Fruit fly (Drosophila melanogaster) whole organism, embryonic: ENCODE data around the gene Ntf-2.

Source experiments
- Atf-2 ChIP-seq: fragments of 200-800 bp; sonication (Bioruptor generic); optimal IDR thresholded peaks from 2 replicates; lab custom pipeline; 2016; ENCODE audit warnings: missing biosample characterization, missing genetic modification characterization
- C15 ChIP-seq: fragments of 200-800 bp; sonication (Bioruptor generic); IDR thresholded peaks from 3 replicates; pipeline ENCODE4 v1.3.6; 2022; ENCODE audit warnings: missing biosample characterization, missing genetic modification characterization
- CG10979 ChIP-seq: fragments of 200-800 bp; sonication (Bioruptor generic); optimal IDR thresholded peaks from 2 replicates; lab custom pipeline; 2018; ENCODE audit warnings: missing biosample characterization, mild to moderate bottlenecking, missing genetic modification characterization, moderate library complexity
- CG11456 ChIP-seq: fragments of 200-800 bp; sonication (Bioruptor generic); IDR thresholded peaks from 3 replicates; pipeline ENCODE4 v1.3.6; 2022; ENCODE audit warnings: missing biosample characterization, missing genetic modification characterization
- CG12744 ChIP-seq: fragments of 200-800 bp; sonication (Bioruptor generic); optimal IDR thresholded peaks from 2 replicates; lab custom pipeline; 2016; ENCODE audit warnings: missing biosample characterization, missing genetic modification characterization
- CG13287 ChIP-seq: fragments of 200-800 bp; sonication (Bioruptor generic); IDR thresholded peaks from 2 replicates; pipeline ENCODE4 v1.3.6; 2022; ENCODE audit warnings: missing biosample characterization, missing genetic modification characterization; ENCODE audit not compliant: partially characterized antibody
- CG14965 ChIP-seq: fragments of 200-800 bp; sonication (Bioruptor generic); optimal IDR thresholded peaks from 2 replicates; lab custom pipeline; 2016; ENCODE audit warnings: missing biosample characterization, missing genetic modification characterization, borderline replicate concordance
- CG15514 ChIP-seq: fragments of 200-800 bp; sonication (Bioruptor generic); optimal IDR thresholded peaks from 3 replicates; lab custom pipeline; 2017; ENCODE audit warnings: missing biosample characterization, missing genetic modification characterization, mild to moderate bottlenecking, moderate library complexity, missing genetic modification reagents
- CG15601 ChIP-seq: fragments of 200-800 bp; sonication (Bioruptor generic); optimal IDR thresholded peaks from 3 replicates; lab custom pipeline; 2019; ENCODE audit warnings: missing biosample characterization, mild to moderate bottlenecking, missing genetic modification characterization, moderate library complexity
- CG17612 ChIP-seq: fragments of 200-800 bp; sonication (Bioruptor generic); IDR thresholded peaks from 2 replicates; pipeline ENCODE4 v1.3.6; 2022; ENCODE audit warnings: missing biosample characterization, missing genetic modification characterization
- CG1792 ChIP-seq: fragments of 200-800 bp; sonication (Bioruptor generic); optimal IDR thresholded peaks from 2 replicates; lab custom pipeline; 2016; ENCODE audit warnings: missing biosample characterization, missing genetic modification characterization
- CG2116 ChIP-seq: fragments of 200-800 bp; sonication (Bioruptor generic); optimal IDR thresholded peaks from 3 replicates; lab custom pipeline; 2018; ENCODE audit warnings: missing biosample characterization, mild to moderate bottlenecking, missing genetic modification characterization
- CG30020 ChIP-seq: fragments of 200-800 bp; optimal IDR thresholded peaks from 2 replicates; lab custom pipeline; 2019; ENCODE audit warnings: missing biosample characterization, mild to moderate bottlenecking, missing genetic modification characterization, moderate library complexity
- CG3065 ChIP-seq: fragments of 200-800 bp; sonication (Bioruptor generic); optimal IDR thresholded peaks from 2 replicates; lab custom pipeline; 2016; ENCODE audit warnings: missing biosample characterization, missing genetic modification characterization
- CG4404 ChIP-seq: fragments of 200-800 bp; sonication (Bioruptor generic); IDR thresholded peaks from 2 replicates; pipeline ENCODE4 v1.3.6; 2022; ENCODE audit warnings: missing biosample characterization, missing genetic modification characterization
- CG6175 ChIP-seq: fragments of 200-800 bp; sonication (Bioruptor generic); IDR thresholded peaks from 3 replicates; pipeline ENCODE4 v1.3.6; 2022; ENCODE audit warnings: missing biosample characterization, missing genetic modification characterization
- CG7357 ChIP-seq: fragments of 200-800 bp; sonication (Bioruptor generic); IDR thresholded peaks from 3 replicates; pipeline ENCODE4 v1.3.6; 2022; ENCODE audit warnings: missing biosample characterization, missing genetic modification characterization
- CG8765 ChIP-seq: fragments of 200-800 bp; sonication (Bioruptor generic); IDR thresholded peaks from 2 replicates; pipeline ENCODE4 v1.3.6; 2022; ENCODE audit warnings: missing biosample characterization, missing genetic modification characterization
- CG9215 ChIP-seq: fragments of 200-800 bp; sonication (Bioruptor generic); IDR thresholded peaks from 2 replicates; pipeline ENCODE4 v1.3.6; 2022; ENCODE audit warnings: missing biosample characterization, missing genetic modification characterization
- CHES-1-like ChIP-seq: fragments of 200-800 bp; sonication (Bioruptor generic); optimal IDR thresholded peaks from 2 replicates; lab custom pipeline; 2016; ENCODE audit warnings: missing biosample characterization, missing genetic modification characterization
- D ChIP-seq, 2 experiments: fragments of 200-800 bp in 1 of 2; fragments of >200 bp in 1 of 2; sonication (Bioruptor generic) in 1 of 2; optimal IDR thresholded peaks; 2 replicates in 1 of 2; 3 replicates in 1 of 2; lab custom pipeline; 2017; ENCODE audit warnings: mild to moderate bottlenecking in 1 of 2, missing biosample characterization in 1 of 2, missing genetic modification characterization in 1 of 2, missing genetic modification reagents in 1 of 2
- D19A ChIP-seq: fragments of 200-800 bp; optimal IDR thresholded peaks from 3 replicates; lab custom pipeline; 2019; ENCODE audit warnings: missing biosample characterization, mild to moderate bottlenecking, missing genetic modification characterization, moderate library complexity
- Dbx ChIP-seq: fragments of 200-800 bp; sonication (Bioruptor generic); IDR thresholded peaks from 3 replicates; pipeline ENCODE4 v1.3.6; 2022; ENCODE audit warnings: missing biosample characterization, missing genetic modification characterization
- Dfd ChIP-seq, 2 experiments: fragments of >200 bp; optimal IDR thresholded peaks; 2 replicates each; lab custom pipeline; 2017; ENCODE audit warnings: missing biosample characterization in 2 of 2, missing genetic modification characterization in 2 of 2
- ERR ChIP-seq: fragments of 200-800 bp; sonication (Bioruptor generic); optimal IDR thresholded peaks from 2 replicates; lab custom pipeline; 2016; ENCODE audit warnings: missing biosample characterization, missing genetic modification characterization
- Elba2 ChIP-seq: fragments of 200-800 bp; sonication (Bioruptor generic); optimal IDR thresholded peaks from 3 replicates; lab custom pipeline; 2016; ENCODE audit warnings: missing biosample characterization, missing genetic modification characterization
- Fer3 ChIP-seq: fragments of 200-800 bp; sonication (Bioruptor generic); optimal IDR thresholded peaks from 2 replicates; lab custom pipeline; 2018; ENCODE audit warnings: missing biosample characterization, mild to moderate bottlenecking, missing genetic modification characterization, moderate library complexity
- HLH3B ChIP-seq: fragments of 200-800 bp; sonication (Bioruptor generic); IDR thresholded peaks from 2 replicates; pipeline ENCODE4 v1.3.6; 2022; ENCODE audit warnings: missing biosample characterization, missing genetic modification characterization
- Hr78 ChIP-seq, 2 experiments: fragments of 200-800 bp in 1 of 2; fragments of >200 bp in 1 of 2; sonication (Bioruptor generic) in 1 of 2; optimal IDR thresholded peaks; 2 replicates each; lab custom pipeline; 2017 to 2019; ENCODE audit warnings: missing biosample characterization in 2 of 2, missing genetic modification characterization in 2 of 2, mild to moderate bottlenecking in 1 of 2, moderate library complexity in 1 of 2
- Mad ChIP-seq: fragments of 200-800 bp; sonication (Bioruptor generic); optimal IDR thresholded peaks from 2 replicates; lab custom pipeline; 2016; ENCODE audit warnings: missing biosample characterization, missing genetic modification characterization
- Oli ChIP-seq: fragments of 200-800 bp; sonication (Bioruptor generic); optimal IDR thresholded peaks from 2 replicates; lab custom pipeline; 2018; ENCODE audit warnings: missing biosample characterization, mild to moderate bottlenecking, missing genetic modification characterization, moderate library complexity
- aop ChIP-seq: fragments of 200-800 bp; sonication (Bioruptor generic); IDR thresholded peaks from 2 replicates; pipeline ENCODE4 v1.3.6; 2022; ENCODE audit warnings: missing biosample characterization, missing genetic modification characterization
- dm ChIP-seq: fragments of 200-800 bp; sonication (Bioruptor generic); optimal IDR thresholded peaks from 3 replicates; lab custom pipeline; 2016; ENCODE audit warnings: missing biosample characterization, missing genetic modification characterization
- dysf ChIP-seq: fragments of 200-800 bp; sonication (Bioruptor generic); IDR thresholded peaks from 3 replicates; pipeline ENCODE4 v1.3.6; 2022; ENCODE audit warnings: missing biosample characterization, missing genetic modification characterization
- exex ChIP-seq: fragments of 200-800 bp; sonication (Bioruptor generic); optimal IDR thresholded peaks from 4 replicates; lab custom pipeline; 2018; ENCODE audit warnings: missing biosample characterization, mild to moderate bottlenecking, missing genetic modification characterization, moderate library complexity
- fd96Cb ChIP-seq: fragments of 200-800 bp; sonication (Bioruptor generic); optimal IDR thresholded peaks from 2 replicates; lab custom pipeline; 2018; ENCODE audit warnings: missing biosample characterization, mild to moderate bottlenecking, missing genetic modification characterization, moderate library complexity
- fu2 ChIP-seq: fragments of 200-800 bp; sonication (Bioruptor generic); optimal IDR thresholded peaks from 2 replicates; lab custom pipeline; 2016; ENCODE audit warnings: missing biosample characterization, missing genetic modification characterization
- grau ChIP-seq: fragments of 200-800 bp; optimal IDR thresholded peaks from 3 replicates; lab custom pipeline; 2019; ENCODE audit warnings: missing biosample characterization, mild to moderate bottlenecking, missing genetic modification characterization, moderate library complexity
- kay ChIP-seq: fragments of 200-800 bp; sonication (Bioruptor generic); optimal IDR thresholded peaks from 2 replicates; lab custom pipeline; 2016; ENCODE audit warnings: missing biosample characterization, missing genetic modification characterization
- lab ChIP-seq: fragments of 200-800 bp; sonication (Bioruptor generic); optimal IDR thresholded peaks from 3 replicates; lab custom pipeline; 2017; ENCODE audit warnings: missing biosample characterization, missing genetic modification characterization, mild to moderate bottlenecking, moderate library complexity, missing genetic modification reagents
- luna ChIP-seq: fragments of 200-800 bp; sonication (Bioruptor generic); optimal IDR thresholded peaks from 2 replicates; lab custom pipeline; 2016; ENCODE audit warnings: missing biosample characterization, missing genetic modification characterization
- onecut ChIP-seq: fragments of 200-800 bp; sonication (Bioruptor generic); IDR thresholded peaks from 2 replicates; pipeline ENCODE4 v1.3.6; 2022; ENCODE audit warnings: missing biosample characterization, missing genetic modification characterization
- ro ChIP-seq: fragments of 200-800 bp; sonication (Bioruptor generic); IDR thresholded peaks from 2 replicates; pipeline ENCODE4 v1.3.6; 2022; ENCODE audit warnings: missing biosample characterization, missing genetic modification characterization
- row ChIP-seq: fragments of 200-800 bp; sonication (Bioruptor generic); IDR thresholded peaks from 3 replicates; pipeline ENCODE4 v1.3.6; 2022; ENCODE audit warnings: missing biosample characterization, missing genetic modification characterization
- run ChIP-seq: fragments of 200-800 bp; sonication (Bioruptor generic); optimal IDR thresholded peaks from 3 replicates; lab custom pipeline; 2018; ENCODE audit warnings: missing biosample characterization, mild to moderate bottlenecking, missing genetic modification characterization
- schlank ChIP-seq: fragments of 200-800 bp; sonication (Bioruptor generic); optimal IDR thresholded peaks from 2 replicates; lab custom pipeline; 2018; ENCODE audit warnings: missing biosample characterization, mild to moderate bottlenecking, missing genetic modification characterization
- slou ChIP-seq: fragments of 200-800 bp; sonication (Bioruptor generic); optimal IDR thresholded peaks from 3 replicates; lab custom pipeline; 2016; ENCODE audit warnings: missing biosample characterization, missing genetic modification characterization
- so ChIP-seq: fragments of 200-800 bp; sonication (Bioruptor generic); IDR thresholded peaks from 3 replicates; pipeline ENCODE4 v1.3.6; 2022; ENCODE audit warnings: missing biosample characterization, missing genetic modification characterization
- vvl ChIP-seq: fragments of 200-800 bp; sonication (Bioruptor generic); IDR thresholded peaks from 2 replicates; pipeline ENCODE4 v1.3.6; 2022; ENCODE audit warnings: missing biosample characterization, missing genetic modification characterization
- zf30C ChIP-seq: fragments of 200-800 bp; sonication (Bioruptor generic); optimal IDR thresholded peaks from 3 replicates; lab custom pipeline; 2018; ENCODE audit warnings: missing biosample characterization, mild to moderate bottlenecking, missing genetic modification characterization

Ntf-2 gene

DNA sequence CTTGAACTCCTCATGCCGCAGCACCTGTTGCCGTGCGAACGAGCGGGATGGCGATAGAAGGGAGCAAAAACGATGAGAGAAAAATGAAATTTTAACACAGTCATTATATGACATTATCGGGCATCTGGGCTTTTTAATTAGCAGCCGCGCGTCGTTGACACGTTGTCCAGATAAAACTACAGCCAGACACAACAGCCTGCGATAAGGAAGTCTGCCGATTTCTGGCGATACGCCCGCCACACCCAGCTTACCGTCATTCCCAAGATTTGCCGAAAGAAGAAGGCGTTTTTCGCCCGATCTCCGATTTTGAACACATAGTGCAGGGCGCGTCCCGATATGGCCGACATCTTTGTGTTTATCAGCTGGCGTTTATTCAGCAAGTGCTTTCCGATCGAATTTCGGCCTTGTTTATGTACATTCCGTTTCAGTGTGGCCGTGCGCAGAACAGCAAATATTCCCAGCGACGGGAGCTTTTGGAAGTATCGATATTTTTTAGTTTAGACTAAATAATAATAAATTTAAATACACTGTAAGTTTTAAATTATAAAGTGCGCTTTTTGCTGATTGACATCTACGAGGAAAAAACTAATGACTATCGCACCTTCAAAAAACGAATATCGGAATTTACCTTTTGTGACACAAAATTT lies 7.2 kb upstream of the Ntf-2 start, which contains the start of gene CG1532 (continued):
- TF ChIP-seq dysf (GFP tag; lab: Robert Waterston, UW): no peak
- no peak for TF ChIP-seq CG14965
- peak; percentile 48; the same call in 2 of the 3 replicates for TF ChIP-seq row (GFP tag; lab: Robert Waterston, UW)
- no peak for TF ChIP-seq C15
- TF ChIP-seq schlank (tag; lab: Kevin White, UChicago): no peak
- TF ChIP-seq Hr78 (GFP tag; optimal IDR thresholded peaks at IDR 0.05; lab: Kevin White, UChicago): no peak
- TF ChIP-seq run: no peak
- TF ChIP-seq ERR: no peak
- no peak for TF ChIP-seq Oli (tag; lab: Kevin White, UChicago)
- TF ChIP-seq Dfd (GFP tag; optimal IDR thresholded peaks at IDR 0.05; lab: Kevin White, UChicago): no peak
- no peak for TF ChIP-seq CHES-1-like (GFP tag; lab: Kevin White, UChicago)
- TF ChIP-seq CG13287: peak; percentile 73
- TF ChIP-seq CG2116 (GFP tag; lab: Kevin White, UChicago): peak; percentile 38
- TF ChIP-seq dm (GFP tag; lab: Kevin White, UChicago): no peak
- TF ChIP-seq Atf-2: no peak
- TF ChIP-seq vvl: 0 out of 2 replicates have a peak, but pooled peaks have one; percentile 30
- TF ChIP-seq CG4404 (GFP tag; lab: Robert Waterston, UW): no peak
- 0 out of 3 replicates have a peak, but pooled peaks have one; percentile 37 for TF ChIP-seq Dbx (GFP tag; lab: Robert Waterston, UW)
- TF ChIP-seq fu2: no peak
- TF ChIP-seq Fer3 (tag; lab: Kevin White, UChicago): no peak
- no peak for TF ChIP-seq CG10979
- TF ChIP-seq lab (GFP tag; lab: Kevin White, UChicago): peak; percentile 43
- TF ChIP-seq Elba2 (GFP tag; lab: Kevin White, UChicago): no peak
- no peak for TF ChIP-seq CG1792 (GFP tag; lab: Kevin White, UChicago)
- TF ChIP-seq aop: no peak
- no peak for TF ChIP-seq CG12744 (GFP tag; lab: Kevin White, UChicago)
- TF ChIP-seq CG15601 (tag; lab: Kevin White, UChicago): no peak
- TF ChIP-seq CG11456: 0 out of 3 replicates have a peak, but pooled peaks have one; percentile 8
- no peak for TF ChIP-seq CG9215
- TF ChIP-seq so: 0 out of 3 replicates have a peak, but pooled peaks have one; percentile 15
- TF ChIP-seq ro (GFP tag; lab: Robert Waterston, UW): no peak
- TF ChIP-seq D19A: peak; percentile 8
- TF ChIP-seq fd96Cb (tag; lab: Kevin White, UChicago): no peak
- peak; percentile 69 for TF ChIP-seq exex
- TF ChIP-seq CG17612 (GFP tag; lab: Robert Waterston, UW): no peak
- TF ChIP-seq kay (GFP tag; lab: Kevin White, UChicago): no peak
- no peak for TF ChIP-seq CG6175
- no peak for TF ChIP-seq slou (GFP tag; lab: Kevin White, UChicago)
- peak; percentile 48 for TF ChIP-seq CG15514 (GFP tag; lab: Kevin White, UChicago)
- no peak for TF ChIP-seq CG3065 (GFP tag; lab: Kevin White, UChicago)
- no peak for TF ChIP-seq Mad (GFP tag; lab: Kevin White, UChicago)
- no peak for TF ChIP-seq grau (tag; lab: Kevin White, UChicago)
- TF ChIP-seq luna (GFP tag; lab: Kevin White, UChicago): no peak
- TF ChIP-seq zf30C: peak; percentile 64
- TF ChIP-seq onecut (GFP tag; lab: Robert Waterston, UW): peak; percentile 46
- TF ChIP-seq HLH3B: no peak
- TF ChIP-seq CG30020 (tag; lab: Kevin White, UChicago): no peak
- TF ChIP-seq CG8765 (GFP tag; lab: Robert Waterston, UW): no peak
- no peak for TF ChIP-seq CG7357 (GFP tag; lab: Robert Waterston, UW)
- no peak for TF ChIP-seq D (optimal IDR thresholded peaks at IDR 0.05; lab: Kevin White, UChicago)
- no peak for TF ChIP-seq D (GFP tag; optimal IDR thresholded peaks at IDR 0.05; lab: Kevin White, UChicago)
